Worm (Caenorhabditis elegans): Measurements from ENCODE around the gene col-146.

- TF ChIP-seq tra-4 (tag; optimal IDR thresholded peaks at IDR 0.05) (no peak), B0310.2 (tag; optimal IDR thresholded peaks at IDR 0.05) (no peak), ama-1 (optimal IDR thresholded peaks at IDR 0.05) (no peak), tbx-37 (GFP tag; conservative IDR thresholded peaks at IDR 0.05) (no peak), flt-1 (GFP tag; IDR thresholded peaks at IDR 0.05) (no peak), hmbx-1 (tag; optimal IDR thresholded peaks at IDR 0.05) (no peak), aly-1 (tag; optimal IDR thresholded peaks at IDR 0.05) (no peak), ceh-36 (tag; optimal IDR thresholded peaks at IDR 0.05) (no peak), pes-1 (GFP tag; IDR thresholded peaks at IDR 0.05) (no peak)
These were observed 9.9 kb upstream of the col-146 start, which contains the start of gene idpc-6 for ce11 chrV:9619850-9620249.

All from whole organism, early embryonic.